Fruit fly (Drosophila melanogaster) whole organism, wandering third instar larva: ENCODE data around the gene Rab40.

Source experiments
- CrebA ChIP-seq: fragments of 200-800 bp; sonication (Bioruptor generic); optimal IDR thresholded peaks from 2 replicates; lab custom pipeline; 2016; ENCODE audit warnings: missing biosample characterization, mild to moderate bottlenecking, missing genetic modification characterization, borderline replicate concordance
- Dfd ChIP-seq: fragments of >200 bp; optimal IDR thresholded peaks from 2 replicates; lab custom pipeline; 2017; ENCODE audit warnings: missing biosample characterization, missing genetic modification characterization
- Dif ChIP-seq: fragments of 200-275, 200-300 bp; sonication (Bioruptor generic); optimal IDR thresholded peaks from 2 replicates; lab custom pipeline; 2018; ENCODE audit warnings: missing biosample characterization, missing genetic modification characterization; ENCODE audit not compliant: partially characterized antibody
- Hr83 ChIP-seq: fragments of 200-300 bp; sonication (Bioruptor generic); optimal IDR thresholded peaks from 2 replicates; lab custom pipeline; 2016; ENCODE audit warnings: missing biosample characterization, mild to moderate bottlenecking, missing genetic modification characterization, moderate library complexity; ENCODE audit not compliant: poor library complexity, severe bottlenecking
- Mio ChIP-seq: sonication (Bioruptor generic); optimal IDR thresholded peaks from 2 replicates; lab custom pipeline; 2016; ENCODE audit warnings: missing biosample characterization, missing genetic modification characterization
- Rel ChIP-seq, 2 experiments: fragments of 200-800 bp; sonication (Bioruptor generic) in 1 of 2; optimal IDR thresholded peaks; 2 replicates in 1 of 2; 3 replicates in 1 of 2; lab custom pipeline; 2016 to 2019; ENCODE audit warnings: mild to moderate bottlenecking in 2 of 2, missing biosample characterization in 2 of 2, missing genetic modification characterization in 2 of 2, moderate library complexity in 1 of 2
- dl ChIP-seq, 2 experiments: fragments of 175-275, 200-275 bp in 1 of 2; fragments of 200-275 bp in 1 of 2; sonication (Bioruptor generic); optimal IDR thresholded peaks; lab custom pipeline; 2018; ENCODE audit warnings: mild to moderate bottlenecking in 2 of 2, missing biosample characterization in 2 of 2, missing genetic modification characterization in 2 of 2, moderate library complexity in 2 of 2; ENCODE audit not compliant: partially characterized antibody in 2 of 2, insufficient read depth in 1 of 2
- dsf ChIP-seq: sonication (Bioruptor generic); optimal IDR thresholded peaks from 2 replicates; lab custom pipeline; 2016; ENCODE audit warnings: missing biosample characterization, missing genetic modification characterization, borderline replicate concordance
- foxo ChIP-seq, 2 experiments: fragments of 200-800 bp; sonication (Bioruptor generic); optimal IDR thresholded peaks; 2 replicates in 1 of 2; 3 replicates in 1 of 2; lab custom pipeline; 2016 to 2017; ENCODE audit warnings: missing biosample characterization in 2 of 2, missing genetic modification characterization in 2 of 2
- lola ChIP-seq: fragments of >200 bp; optimal IDR thresholded peaks from 2 replicates; lab custom pipeline; 2017; ENCODE audit warnings: missing biosample characterization, missing genetic modification characterization
- psq ChIP-seq: fragments of 200-800 bp; sonication (Bioruptor generic); optimal IDR thresholded peaks from 3 replicates; lab custom pipeline; 2017; ENCODE audit warnings: missing biosample characterization, mild to moderate bottlenecking, missing genetic modification characterization, moderate library complexity
- rgr ChIP-seq: fragments of 200-800 bp; sonication (Bioruptor generic); optimal IDR thresholded peaks from 3 replicates; lab custom pipeline; 2016; ENCODE audit warnings: missing biosample characterization, mild to moderate bottlenecking, missing genetic modification characterization
- sage ChIP-seq: fragments of 200-800 bp; sonication (Bioruptor generic); optimal IDR thresholded peaks from 2 replicates; lab custom pipeline; 2016; ENCODE audit warnings: missing biosample characterization, mild to moderate bottlenecking, missing genetic modification characterization
- sv ChIP-seq: fragments of 200-800 bp; sonication (Bioruptor generic); optimal IDR thresholded peaks from 3 replicates; lab custom pipeline; 2016; ENCODE audit warnings: missing biosample characterization, missing genetic modification characterization
- tai ChIP-seq: sonication (Bioruptor generic); optimal IDR thresholded peaks from 2 replicates; lab custom pipeline; 2016; ENCODE audit warnings: missing biosample characterization, missing genetic modification characterization
- usp ChIP-seq: fragments of >200 bp; optimal IDR thresholded peaks from 2 replicates; lab custom pipeline; 2017; ENCODE audit warnings: missing biosample characterization, missing genetic modification characterization

The Rab40 gene

dm6 chrX:12431466-12431865, 31.4 kb downstream of the Rab40 start:
- TF ChIP-seq Dif (GFP tag; lab: Kevin White, UChicago) (no peak), usp (GFP tag; lab: Kevin White, UChicago) (no peak), Rel (GFP tag; optimal IDR thresholded peaks at IDR 0.05; lab: Kevin White, UChicago) (no peak), Rel (tag; optimal IDR thresholded peaks at IDR 0.05; lab: Kevin White, UChicago) (no peak), Hr83 (GFP tag; lab: Kevin White, UChicago) (no peak), sage (no peak), dl (GFP tag; optimal IDR thresholded peaks at IDR 0.05; lab: Kevin White, UChicago; ENCODE audit: insufficient read depth in 1 of 2, partially characterized antibody in 2 of 2) (no peak), Dfd (GFP tag; lab: Kevin White, UChicago) (no peak), lola (no peak), sv (no peak), rgr (no peak), tai (GFP tag; lab: Kevin White, UChicago) (no peak), psq (GFP tag; lab: Kevin White, UChicago) (no peak), Mio (GFP tag; lab: Kevin White, UChicago) (no peak), dsf (GFP tag; lab: Kevin White, UChicago) (no peak), CrebA (GFP tag; lab: Kevin White, UChicago) (no peak), foxo (GFP tag; optimal IDR thresholded peaks at IDR 0.05; lab: Kevin White, UChicago) (no peak)
- TF ChIP-seq, all 38 proteins: peak for 0
